Fruit fly (Drosophila melanogaster): ENCODE data around the gene CG13051.

DNA sequence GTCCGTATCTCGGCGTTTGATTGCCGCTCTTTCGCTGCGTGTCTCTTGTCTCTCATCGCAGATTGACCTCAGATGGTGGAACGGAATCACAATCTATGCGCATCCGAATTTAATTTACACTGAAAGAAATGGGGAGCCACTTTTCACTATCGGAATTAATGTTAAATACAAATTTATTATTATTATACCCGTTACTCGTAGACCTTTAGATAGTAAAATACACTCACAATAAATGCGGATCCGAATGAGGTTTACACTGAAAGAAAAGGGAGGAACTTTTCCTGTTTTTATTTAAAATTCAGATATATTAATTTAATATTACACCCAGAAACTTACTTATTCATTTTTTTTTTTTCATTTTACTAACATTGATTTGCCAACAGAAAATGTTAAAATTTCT, 24.2 kb upstream of the CG13051 start:
- TF ChIP-seq Fer3 (tag; optimal IDR thresholded peaks at IDR 0.05) (no peak), CG10979 (tag; optimal IDR thresholded peaks at IDR 0.05) (no peak), CG6683 (GFP tag; optimal IDR thresholded peaks at IDR 0.05) (no peak)

Measured in whole organism, embryonic.